Worm (Caenorhabditis elegans) whole organism, L2 larva: ENCODE data around the gene C27D6.12.

Experiments used
- C34F6.9 ChIP-seq: fragments of 150-350 bp; optimal IDR thresholded peaks from 2 replicates; lab custom pipeline; 2014; ENCODE audit warnings: missing biosample characterization, missing genetic modification characterization
- F13H6.1 ChIP-seq: sonication (generic microtip); optimal IDR thresholded peaks from 2 replicates; lab custom pipeline; 2016; ENCODE audit warnings: missing genetic modification characterization, missing compliant biosample characterization
- R02D3.7 ChIP-seq: fragments of 150-350 bp; optimal IDR thresholded peaks from 2 replicates; lab custom pipeline; 2014; ENCODE audit warnings: missing biosample characterization, missing genetic modification characterization
- Y55F3AM.14 ChIP-seq: fragments of 200-800 bp; sonication (Bioruptor generic); optimal IDR thresholded peaks from 2 replicates; lab custom pipeline; 2018; ENCODE audit warnings: mild to moderate bottlenecking, missing genetic modification characterization, missing compliant biosample characterization
- ZK546.5 ChIP-seq: sonication (generic microtip); optimal IDR thresholded peaks from 2 replicates; lab custom pipeline; 2017; ENCODE audit warnings: missing biosample characterization, missing genetic modification characterization
- alr-1 ChIP-seq: fragments of 150-350 bp; optimal IDR thresholded peaks from 2 replicates; lab custom pipeline; 2014; ENCODE audit warnings: missing biosample characterization, missing genetic modification characterization
- aly-2 ChIP-seq: fragments of 150-350 bp; optimal IDR thresholded peaks from 2 replicates; lab custom pipeline; 2014; ENCODE audit warnings: missing biosample characterization, missing genetic modification characterization
- ama-1 ChIP-seq: fragments of 150-350 bp; optimal IDR thresholded peaks from 2 replicates; lab custom pipeline; 2018; ENCODE audit warnings: inconsistent platforms
- blmp-1 ChIP-seq: sonication (generic microtip); optimal IDR thresholded peaks from 2 replicates; lab custom pipeline; 2017; ENCODE audit warnings: missing genetic modification characterization, mild to moderate bottlenecking, missing compliant biosample characterization, antibody characterized with exemption, moderate library complexity; ENCODE audit not compliant: insufficient read depth
- ceh-16 ChIP-seq: fragments of 150-350 bp; optimal IDR thresholded peaks from 2 replicates; lab custom pipeline; 2014; ENCODE audit warnings: missing biosample characterization, missing genetic modification characterization
- ceh-82 ChIP-seq: fragments of 150-350 bp; optimal IDR thresholded peaks from 2 replicates; lab custom pipeline; 2014; ENCODE audit warnings: missing biosample characterization, missing genetic modification characterization
- crh-2 ChIP-seq: sonication (generic microtip); optimal IDR thresholded peaks from 2 replicates; lab custom pipeline; 2017; ENCODE audit warnings: missing biosample characterization, missing genetic modification characterization
- dmd-4 ChIP-seq: sonication (generic microtip); optimal IDR thresholded peaks from 2 replicates; lab custom pipeline; 2017; ENCODE audit warnings: missing biosample characterization, missing genetic modification characterization
- egl-27 ChIP-seq: sonication (generic microtip); optimal IDR thresholded peaks from 3 replicates; lab custom pipeline; 2017; ENCODE audit warnings: missing biosample characterization, missing genetic modification reagents, missing genetic modification characterization
- elt-1 ChIP-seq: fragments of 150-350 bp; optimal IDR thresholded peaks from 2 replicates; lab custom pipeline; 2014; ENCODE audit warnings: missing biosample characterization, missing genetic modification characterization
- elt-3 ChIP-seq: sonication (generic microtip); optimal IDR thresholded peaks from 2 replicates; lab custom pipeline; 2017; ENCODE audit warnings: missing biosample characterization, missing genetic modification characterization
- fos-1 ChIP-seq: fragments of 150-350 bp; optimal IDR thresholded peaks from 2 replicates; lab custom pipeline; 2014; ENCODE audit warnings: missing biosample characterization, missing genetic modification characterization
- gmeb-1 ChIP-seq: fragments of 150-350 bp; optimal IDR thresholded peaks from 2 replicates; lab custom pipeline; 2014; ENCODE audit warnings: missing biosample characterization, missing genetic modification characterization
- lin-11 ChIP-seq: fragments of 150-350 bp; sonication (generic microtip); optimal IDR thresholded peaks from 2 replicates; lab custom pipeline; 2014; ENCODE audit warnings: missing biosample characterization, missing genetic modification characterization, inconsistent platforms, mixed read lengths
- lin-13 ChIP-seq: fragments of 150-350 bp; optimal IDR thresholded peaks from 2 replicates; lab custom pipeline; 2014; ENCODE audit warnings: missing biosample characterization, missing genetic modification reagents, missing genetic modification characterization
- lin-39 ChIP-seq: fragments of 150-350 bp; optimal IDR thresholded peaks from 2 replicates; lab custom pipeline; 2014; ENCODE audit warnings: missing biosample characterization, missing genetic modification reagents, missing genetic modification characterization
- lsy-2 ChIP-seq, 2 experiments: fragments of 150-350 bp in 1 of 2; sonication (generic microtip) in 1 of 2; optimal IDR thresholded peaks; 2 replicates each; lab custom pipeline; 2014 to 2017; ENCODE audit warnings: missing biosample characterization in 2 of 2, missing genetic modification characterization in 2 of 2
- mab-5 ChIP-seq: fragments of 150-350 bp; optimal IDR thresholded peaks from 2 replicates; lab custom pipeline; 2014; ENCODE audit warnings: missing biosample characterization, missing genetic modification characterization
- mbf-1 ChIP-seq: sonication (generic microtip); optimal IDR thresholded peaks from 2 replicates; lab custom pipeline; 2017; ENCODE audit warnings: missing biosample characterization, missing genetic modification characterization
- mdl-1 ChIP-seq, 2 experiments: fragments of 150-350 bp in 1 of 2; sonication (generic microtip) in 1 of 2; optimal IDR thresholded peaks; 2 replicates each; lab custom pipeline; 2017; ENCODE audit warnings: missing biosample characterization in 2 of 2, missing genetic modification characterization in 2 of 2
- nhr-10 ChIP-seq: sonication (generic microtip); optimal IDR thresholded peaks from 2 replicates; lab custom pipeline; 2017; ENCODE audit warnings: missing biosample characterization, missing genetic modification characterization
- nhr-11 ChIP-seq: fragments of 150-350 bp; optimal IDR thresholded peaks from 2 replicates; lab custom pipeline; 2014; ENCODE audit warnings: missing biosample characterization, missing genetic modification characterization
- nhr-12 ChIP-seq: fragments of 150-350 bp; optimal IDR thresholded peaks from 2 replicates; lab custom pipeline; 2014; ENCODE audit warnings: missing biosample characterization, missing genetic modification characterization
- nhr-129 ChIP-seq: fragments of 150-350 bp; optimal IDR thresholded peaks from 2 replicates; lab custom pipeline; 2014; ENCODE audit warnings: missing biosample characterization, missing genetic modification characterization
- nhr-21 ChIP-seq: fragments of 150-350 bp; optimal IDR thresholded peaks from 2 replicates; lab custom pipeline; 2014; ENCODE audit warnings: missing biosample characterization, missing genetic modification characterization
- nhr-23 ChIP-seq: fragments of 150-350 bp; optimal IDR thresholded peaks from 2 replicates; lab custom pipeline; 2014; ENCODE audit warnings: missing biosample characterization, missing genetic modification reagents, missing genetic modification characterization
- nhr-237 ChIP-seq: fragments of 150-350 bp; optimal IDR thresholded peaks from 2 replicates; lab custom pipeline; 2014; ENCODE audit warnings: missing biosample characterization, missing genetic modification characterization
- nhr-25 ChIP-seq: fragments of 150-350 bp; sonication (generic microtip); optimal IDR thresholded peaks from 3 replicates; lab custom pipeline; 2014; ENCODE audit warnings: missing biosample characterization, missing genetic modification characterization
- nhr-6 ChIP-seq: fragments of 150-350 bp; optimal IDR thresholded peaks from 2 replicates; lab custom pipeline; 2014; ENCODE audit warnings: missing biosample characterization, missing genetic modification characterization
- nhr-77 ChIP-seq: fragments of 150-350 bp; optimal IDR thresholded peaks from 2 replicates; lab custom pipeline; 2014; ENCODE audit warnings: missing biosample characterization, missing genetic modification characterization
- peb-1 ChIP-seq: fragments of 150-350 bp; optimal IDR thresholded peaks from 2 replicates; lab custom pipeline; 2014; ENCODE audit warnings: missing biosample characterization, missing genetic modification characterization
- sem-4 ChIP-seq: fragments of 150-350 bp; optimal IDR thresholded peaks from 2 replicates; lab custom pipeline; 2014; ENCODE audit warnings: missing biosample characterization, missing genetic modification reagents, missing genetic modification characterization
- skn-1 ChIP-seq: sonication (generic microtip); optimal IDR thresholded peaks from 2 replicates; lab custom pipeline; 2017; ENCODE audit warnings: missing biosample characterization, missing genetic modification characterization
- sma-3 ChIP-seq: sonication (generic microtip); optimal IDR thresholded peaks from 2 replicates; lab custom pipeline; 2016; ENCODE audit warnings: missing genetic modification reagents, missing genetic modification characterization, missing compliant biosample characterization
- sma-9 ChIP-seq, 2 experiments: fragments of 150-350 bp in 1 of 2; sonication (generic microtip) in 1 of 2; optimal IDR thresholded peaks; 2 replicates each; lab custom pipeline; 2014 to 2016; ENCODE audit warnings: missing genetic modification characterization in 2 of 2, mild to moderate bottlenecking in 1 of 2, missing biosample characterization in 1 of 2, missing compliant biosample characterization in 1 of 2, missing genetic modification reagents in 1 of 2, moderate library complexity in 1 of 2
- snpc-4 ChIP-seq: fragments of 150-350 bp; optimal IDR thresholded peaks from 2 replicates; lab custom pipeline; 2014; ENCODE audit warnings: missing biosample characterization, missing genetic modification characterization
- unc-39 ChIP-seq: fragments of 150-350 bp; optimal IDR thresholded peaks from 2 replicates; lab custom pipeline; 2014; ENCODE audit warnings: missing biosample characterization, missing genetic modification characterization
- unc-55 ChIP-seq: fragments of 150-350 bp; sonication (generic microtip); optimal IDR thresholded peaks from 3 replicates; lab custom pipeline; 2014; ENCODE audit warnings: missing biosample characterization, missing genetic modification reagents, missing genetic modification characterization
- unc-62 ChIP-seq: fragments of 150-350 bp; optimal IDR thresholded peaks from 2 replicates; lab custom pipeline; 2014; ENCODE audit warnings: missing biosample characterization, missing genetic modification reagents, missing genetic modification characterization
- zag-1 ChIP-seq: fragments of 150-350 bp; optimal IDR thresholded peaks from 2 replicates; lab custom pipeline; 2014; ENCODE audit warnings: missing biosample characterization, missing genetic modification characterization
- ztf-1 ChIP-seq: fragments of 200-800 bp; sonication (Bioruptor generic); conservative IDR thresholded peaks from 2 replicates; pipeline ENCODE4 v1.3.6; 2022; ENCODE audit warnings: missing genetic modification characterization, missing compliant biosample characterization
- ztf-11 ChIP-seq: sonication (generic microtip); optimal IDR thresholded peaks from 2 replicates; lab custom pipeline; 2017; ENCODE audit warnings: missing biosample characterization, missing genetic modification characterization
- ztf-4 ChIP-seq: fragments of 150-350 bp; optimal IDR thresholded peaks from 2 replicates; lab custom pipeline; 2014; ENCODE audit warnings: missing biosample characterization, missing genetic modification characterization

C27D6.12 gene

ce11 chrII:5182451-5182850 is 4.6 kb upstream of the C27D6.12 start (continued):
- TF ChIP-seq blmp-1, result peak; percentile 81
- peak; percentile 44 for TF ChIP-seq lin-13 (GFP tag; lab: Kevin White, UChicago)
- TF ChIP-seq elt-3 (tag; lab: Kevin White, UChicago), result no peak
- no peak for TF ChIP-seq nhr-10 (tag; lab: Kevin White, UChicago)
- peak; percentile 41 for TF ChIP-seq zag-1
- TF ChIP-seq lsy-2 (tag; optimal IDR thresholded peaks at IDR 0.05; lab: Kevin White, UChicago), result peak in 1 of 2 experiments; percentile 74
- peak; percentile 56 for TF ChIP-seq nhr-25 (tag; lab: Kevin White, UChicago)
- peak; percentile 81 for TF ChIP-seq sma-9 (GFP tag; optimal IDR thresholded peaks at IDR 0.05; lab: Kevin White, UChicago)
- no peak for TF ChIP-seq sma-9 (tag; optimal IDR thresholded peaks at IDR 0.05; lab: Kevin White, UChicago)
- TF ChIP-seq unc-39 (tag; lab: Kevin White, UChicago), result no peak
- TF ChIP-seq mdl-1 (tag; optimal IDR thresholded peaks at IDR 0.05; lab: Kevin White, UChicago), result peak in 1 of 2 experiments; percentile 45
- no peak for TF ChIP-seq nhr-77

ce11 chrII:5181497-5181896 is 3.7 kb upstream of the C27D6.12 start:
- TF ChIP-seq F13H6.1 (tag; lab: Kevin White, UChicago) (peak; percentile 80), nhr-129 (tag; lab: Kevin White, UChicago) (peak; percentile 77), ceh-16 (no peak), lsy-2 (tag; optimal IDR thresholded peaks at IDR 0.05; lab: Kevin White, UChicago) (peak; percentile 18 to 74), ztf-4 (tag; lab: Kevin White, UChicago) (no peak), lin-11 (peak; percentile 49), fos-1 (tag; lab: Kevin White, UChicago) (peak; percentile 48), elt-3 (tag; lab: Kevin White, UChicago) (no peak), nhr-25 (tag; lab: Kevin White, UChicago) (peak; percentile 51), mbf-1 (tag; lab: Kevin White, UChicago) (no peak), ztf-1 (GFP tag; lab: Robert Waterston, UW) (no peak), lin-39 (no peak), nhr-23 (tag; lab: Kevin White, UChicago) (no peak), sma-9 (GFP tag; optimal IDR thresholded peaks at IDR 0.05; lab: Kevin White, UChicago) (peak; percentile 79), sma-9 (tag; optimal IDR thresholded peaks at IDR 0.05; lab: Kevin White, UChicago) (no peak), blmp-1 (peak; percentile 74), aly-2 (tag; lab: Kevin White, UChicago) (no peak), unc-55 (peak; percentile 61), nhr-10 (tag; lab: Kevin White, UChicago) (no peak), sem-4 (tag; lab: Kevin White, UChicago) (peak; percentile 56), unc-39 (tag; lab: Kevin White, UChicago) (no peak), mab-5 (tag; lab: Kevin White, UChicago) (no peak), nhr-11 (tag; lab: Kevin White, UChicago) (no peak), peb-1 (no peak), gmeb-1 (tag; lab: Kevin White, UChicago) (no peak), zag-1 (peak; percentile 71), nhr-77 (no peak), ama-1 (lab: Kevin White, UChicago) (no peak), alr-1 (tag; lab: Kevin White, UChicago) (no peak), unc-62 (GFP tag; lab: Kevin White, UChicago) (no peak), sma-3 (GFP tag; lab: Kevin White, UChicago) (peak; percentile 22), C34F6.9 (tag; lab: Kevin White, UChicago) (peak; percentile 72), ceh-82 (tag; lab: Kevin White, UChicago) (no peak), egl-27 (peak; percentile 54), elt-1 (no peak), ztf-11 (tag; lab: Kevin White, UChicago) (no peak), skn-1 (tag; lab: Kevin White, UChicago) (no peak), dmd-4 (no peak), nhr-12 (tag; lab: Kevin White, UChicago) (no peak), Y55F3AM.14 (GFP tag; lab: Kevin White, UChicago) (peak; percentile 69), crh-2 (no peak), nhr-237 (no peak), snpc-4 (tag; lab: Kevin White, UChicago) (peak; percentile 62), ZK546.5 (tag; lab: Kevin White, UChicago) (peak; percentile 6), nhr-21 (tag; lab: Kevin White, UChicago) (peak; percentile 34), R02D3.7 (tag; lab: Kevin White, UChicago) (no peak), lin-13 (GFP tag; lab: Kevin White, UChicago) (peak; percentile 55), mdl-1 (tag; optimal IDR thresholded peaks at IDR 0.05; lab: Kevin White, UChicago) (peak; percentile 75 to 85), nhr-6 (tag; lab: Kevin White, UChicago) (no peak)
- TF ChIP-seq, all 48 proteins: peak for 20
